Fruit fly (Drosophila melanogaster): ENCODE measurements around the gene gammaSnap2.

gammaSnap2 gene

DNA sequence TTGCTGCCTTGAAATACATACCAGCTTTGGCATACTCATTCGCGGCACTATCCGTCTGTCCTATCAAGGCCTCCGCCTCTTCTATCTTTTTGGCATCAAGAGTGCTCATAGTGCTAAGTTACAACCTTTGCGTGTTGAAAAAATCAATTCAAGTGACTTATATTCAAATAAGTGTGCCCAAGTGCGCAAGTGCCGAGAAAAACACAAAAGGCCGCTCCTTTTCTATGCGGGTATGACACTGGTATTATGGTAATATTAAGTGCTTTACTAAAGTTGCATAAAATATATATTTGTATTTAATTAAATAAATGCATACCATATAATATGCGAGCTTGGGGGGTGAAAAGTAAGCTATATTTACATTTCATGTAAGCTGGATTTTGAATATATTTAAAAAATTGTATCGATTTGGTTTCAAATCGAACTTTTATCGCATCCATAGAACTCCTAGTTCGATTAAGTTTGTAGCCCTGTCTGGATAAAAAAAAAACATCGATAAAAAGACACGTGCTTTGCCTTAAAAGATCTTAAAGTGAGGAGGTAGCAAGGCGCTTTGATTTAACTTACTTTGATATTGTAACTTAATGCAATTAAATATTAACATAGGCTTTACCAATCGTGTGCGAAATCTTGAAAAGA is at the start of gene gammaSnap2, which contains the start of gene ATPsynepsilonL:
Gene gammaSnap2 (minus strand): TSS at position 135 of the 639 bp plus-strand sequence.
Gene ATPsynepsilonL (plus strand): TSS at position 508 of the 639 bp plus-strand sequence.
- TF ChIP-seq pzg (GFP tag; optimal IDR thresholded peaks at IDR 0.05) (peak; percentile 4), onecut (GFP tag; IDR thresholded peaks at IDR 0.05) (peak; percentile 89), stwl (tag; optimal IDR thresholded peaks at IDR 0.05) (peak; percentile 81), HLH54F (GFP tag; optimal IDR thresholded peaks at IDR 0.05) (no peak), mld (GFP tag; IDR thresholded peaks at IDR 0.05; ENCODE audit: partially characterized antibody) (0 out of 3 replicates have a peak, but pooled peaks have one; percentile 12), CG15514 (GFP tag; optimal IDR thresholded peaks at IDR 0.05) (peak; percentile 97), HLH3B (GFP tag; IDR thresholded peaks at IDR 0.05) (no peak), ash1 (GFP tag; optimal IDR thresholded peaks at IDR 0.05) (no peak), CG10147 (GFP tag; optimal IDR thresholded peaks at IDR 0.05) (no peak), Optix (GFP tag; IDR thresholded peaks at IDR 0.05) (no peak), Dp (GFP tag; optimal IDR thresholded peaks at IDR 0.05) (peak; percentile 14), Gsc (GFP tag; IDR thresholded peaks at IDR 0.05) (no peak), Chrac-16 (GFP tag; optimal IDR thresholded peaks at IDR 0.05) (no peak), Dip2 (GFP tag; IDR thresholded peaks at IDR 0.05) (no peak), row (GFP tag; IDR thresholded peaks at IDR 0.05) (0 out of 3 replicates have a peak, but pooled peaks have one; percentile 23), CG13287 (GFP tag; IDR thresholded peaks at IDR 0.05; ENCODE audit: partially characterized antibody) (peak; percentile 41; the same call in 1 of the 2 replicates), MBD-R2 (GFP tag; IDR thresholded peaks at IDR 0.05) (peak; percentile 36; the same call in 1 of the 2 replicates), CG7928 (GFP tag; optimal IDR thresholded peaks at IDR 0.05) (peak; percentile 18), cas (GFP tag; IDR thresholded peaks at IDR 0.05) (no peak), CG8924 (tag; optimal IDR thresholded peaks at IDR 0.05) (no peak), gfzf (GFP tag; optimal IDR thresholded peaks at IDR 0.05) (peak; percentile 40), Dref (GFP tag; IDR thresholded peaks at IDR 0.05) (peak; percentile 38; the same call in 1 of the 2 replicates), Sry-δ (GFP tag; optimal IDR thresholded peaks at IDR 0.05) (peak; percentile 4), emc (GFP tag; optimal IDR thresholded peaks at IDR 0.05) (no peak), ems (GFP tag; optimal IDR thresholded peaks at IDR 0.05) (no peak), eve (GFP tag; optimal IDR thresholded peaks at IDR 0.05) (peak in 1 of 2 experiments; percentile 9), nerfin-1 (tag; optimal IDR thresholded peaks at IDR 0.05) (no peak), CG13894 (tag; optimal IDR thresholded peaks at IDR 0.05) (peak; percentile 18), Dll (GFP tag; IDR thresholded peaks at IDR 0.05; ENCODE audit: partially characterized antibody) (0 out of 4 replicates have a peak, but pooled peaks have one; percentile 51), usp (GFP tag; optimal IDR thresholded peaks at IDR 0.05) (no peak), BEAF-32 (GFP tag; optimal IDR thresholded peaks at IDR 0.05) (peak; percentile 27), HLH4C (GFP tag; IDR thresholded peaks at IDR 0.05; ENCODE audit: partially characterized antibody) (0 out of 3 replicates have a peak, but pooled peaks have one; percentile 26)

- TF ChIP-seq CG7556 (GFP tag; optimal IDR thresholded peaks at IDR 0.05) (peak; percentile 91), twi (tag; optimal IDR thresholded peaks at IDR 0.05) (peak; percentile 76), CG11093 (GFP tag; IDR thresholded peaks at IDR 0.05) (peak; percentile 88; the same call in 2 of the 3 replicates), CG11085 (GFP tag; IDR thresholded peaks at IDR 0.05) (peak; percentile 92), CG7928 (GFP tag; optimal IDR thresholded peaks at IDR 0.05) (peak; percentile 32), CG7839 (tag; optimal IDR thresholded peaks at IDR 0.05) (peak; percentile 94), br (optimal IDR thresholded peaks at IDR 0.05) (no peak), hb (GFP tag; IDR thresholded peaks at IDR 0.05; ENCODE audit: partially characterized antibody) (peak; percentile 60; the same call in 1 of the 3 replicates), CG4707 (GFP tag; optimal IDR thresholded peaks at IDR 0.05) (peak; percentile 76), CG15514 (GFP tag; optimal IDR thresholded peaks at IDR 0.05) (peak; percentile 84), sens (GFP tag) (peak; percentile 94), bigmax (GFP tag; optimal IDR thresholded peaks at IDR 0.05) (peak; percentile 27), CG4282 (GFP tag; optimal IDR thresholded peaks at IDR 0.05) (peak; percentile 26), Poxn (GFP tag; IDR thresholded peaks at IDR 0.05) (peak; percentile 76), YL-1 (GFP tag; optimal IDR thresholded peaks at IDR 0.05) (peak; percentile 56), Tbp (GFP tag; optimal IDR thresholded peaks at IDR 0.05) (no peak), HLH54F (GFP tag; optimal IDR thresholded peaks at IDR 0.05) (peak; percentile 78), yki (optimal IDR thresholded peaks at IDR 0.05) (peak; percentile 61), CG11696 (GFP tag; IDR thresholded peaks at IDR 0.05) (peak; percentile 71), jigr1 (GFP tag; IDR thresholded peaks at IDR 0.05) (peak; percentile 45; the same call in 1 of the 3 replicates), chn (GFP tag; optimal IDR thresholded peaks at IDR 0.05) (peak; percentile 54)
These were observed 49.2 kb upstream of the gammaSnap2 start, which contains the start of gene Best1 for dm6 chr3R:10170356-10170876. Best1 (minus strand) TSS chr3R:10170487.

All from whole organism, embryonic.